Worm (Caenorhabditis elegans) whole organism, late embryonic: ENCODE data around the gene egl-36.

ENCODE experiments used
- C08G9.2 ChIP-seq: sonication (generic microtip); optimal IDR thresholded peaks from 2 replicates; lab custom pipeline; 2016; ENCODE audit warnings: mild to moderate bottlenecking, missing genetic modification characterization, moderate library complexity, missing compliant biosample characterization
- Y22D7AL.16 ChIP-seq: sonication (generic microtip); optimal IDR thresholded peaks from 2 replicates; lab custom pipeline; 2016; ENCODE audit warnings: missing genetic modification characterization, missing compliant biosample characterization
- ahr-1 ChIP-seq: sonication (generic microtip); optimal IDR thresholded peaks from 2 replicates; lab custom pipeline; 2016; ENCODE audit warnings: missing genetic modification characterization, missing compliant biosample characterization
- ceh-2 ChIP-seq: sonication (generic microtip); optimal IDR thresholded peaks from 2 replicates; lab custom pipeline; 2016; ENCODE audit warnings: missing genotype, missing genetic modification characterization, missing compliant biosample characterization
- ceh-22 ChIP-seq: sonication (generic microtip); optimal IDR thresholded peaks from 2 replicates; lab custom pipeline; 2017; ENCODE audit warnings: missing biosample characterization, missing genetic modification characterization
- ceh-24 ChIP-seq: sonication (generic microtip); optimal IDR thresholded peaks from 2 replicates; lab custom pipeline; 2016; ENCODE audit warnings: mild to moderate bottlenecking, missing genetic modification characterization, missing compliant biosample characterization
- ceh-34 ChIP-seq: sonication (generic microtip); optimal IDR thresholded peaks from 2 replicates; lab custom pipeline; 2016; ENCODE audit warnings: mild to moderate bottlenecking, missing genetic modification characterization, missing compliant biosample characterization
- ceh-45 ChIP-seq: fragments of 200-800 bp; sonication (Bioruptor generic); IDR thresholded peaks from 2 replicates; pipeline ENCODE4 v1.3.6; 2022; ENCODE audit warnings: missing genetic modification reagents, missing genetic modification characterization, missing compliant biosample characterization
- ceh-6 ChIP-seq: fragments of 200-800 bp; sonication (Bioruptor generic); optimal IDR thresholded peaks from 2 replicates; lab custom pipeline; 2018; ENCODE audit warnings: mild to moderate bottlenecking, missing genetic modification characterization, missing compliant biosample characterization
- che-1 ChIP-seq: sonication (generic microtip); optimal IDR thresholded peaks from 2 replicates; lab custom pipeline; 2016; ENCODE audit warnings: mild to moderate bottlenecking, missing genetic modification characterization, missing compliant biosample characterization
- dmd-4 ChIP-seq: sonication (generic microtip); optimal IDR thresholded peaks from 2 replicates; lab custom pipeline; 2016; ENCODE audit warnings: borderline replicate concordance, missing genetic modification characterization, missing compliant biosample characterization
- elt-2 ChIP-seq: sonication (generic microtip); optimal IDR thresholded peaks from 2 replicates; lab custom pipeline; 2016; ENCODE audit warnings: missing genetic modification reagents, missing genetic modification characterization, missing compliant biosample characterization
- fkh-6 ChIP-seq: sonication (generic microtip); optimal IDR thresholded peaks from 2 replicates; lab custom pipeline; 2016; ENCODE audit warnings: missing genetic modification characterization, missing compliant biosample characterization
- hlh-13 ChIP-seq: fragments of 200-800 bp; sonication (Bioruptor generic); optimal IDR thresholded peaks from 2 replicates; lab custom pipeline; 2018; ENCODE audit warnings: mild to moderate bottlenecking, missing genetic modification characterization, missing compliant biosample characterization
- hlh-15 ChIP-seq: sonication (generic microtip); optimal IDR thresholded peaks from 2 replicates; lab custom pipeline; 2016; ENCODE audit warnings: missing genetic modification characterization, missing compliant biosample characterization
- hlh-6 ChIP-seq: sonication (generic microtip); optimal IDR thresholded peaks from 2 replicates; lab custom pipeline; 2016; ENCODE audit warnings: missing genotype, missing genetic modification characterization, missing compliant biosample characterization
- lim-6 ChIP-seq: sonication (generic microtip); optimal IDR thresholded peaks from 2 replicates; lab custom pipeline; 2016; ENCODE audit warnings: missing genetic modification characterization, missing compliant biosample characterization
- lin-11 ChIP-seq: fragments of 200-800 bp; sonication (Bioruptor generic); optimal IDR thresholded peaks from 2 replicates; lab custom pipeline; 2018; ENCODE audit warnings: mild to moderate bottlenecking, missing genetic modification characterization, missing compliant biosample characterization
- nfya-1 ChIP-seq: sonication (generic microtip); optimal IDR thresholded peaks from 2 replicates; lab custom pipeline; 2017; ENCODE audit warnings: missing genetic modification characterization, mild to moderate bottlenecking, missing compliant biosample characterization, antibody characterized with exemption, moderate library complexity
- nhr-11 ChIP-seq: fragments of 150-350 bp; optimal IDR thresholded peaks from 2 replicates; lab custom pipeline; 2014; ENCODE audit warnings: missing biosample characterization, missing genetic modification characterization
- nhr-232 ChIP-seq: sonication (generic microtip); optimal IDR thresholded peaks from 2 replicates; lab custom pipeline; 2016; ENCODE audit warnings: missing genetic modification characterization, missing compliant biosample characterization
- npax-4 ChIP-seq: sonication (generic microtip); optimal IDR thresholded peaks from 2 replicates; lab custom pipeline; 2016; ENCODE audit warnings: missing genetic modification characterization, missing compliant biosample characterization
- pat-9 ChIP-seq: fragments of 200-800 bp; sonication (Bioruptor generic); optimal IDR thresholded peaks from 2 replicates; lab custom pipeline; 2018; ENCODE audit warnings: mild to moderate bottlenecking, missing genetic modification characterization, moderate library complexity, missing compliant biosample characterization
- pha-2 ChIP-seq: sonication (generic microtip); optimal IDR thresholded peaks from 2 replicates; lab custom pipeline; 2017; ENCODE audit warnings: mild to moderate bottlenecking, missing genetic modification characterization, missing compliant biosample characterization
- pha-4 ChIP-seq: fragments of 150-350 bp; optimal IDR thresholded peaks from 2 replicates; lab custom pipeline; 2018; ENCODE audit warnings: missing biosample characterization, missing genetic modification reagents, missing genetic modification characterization
- pqm-1 ChIP-seq: sonication (generic microtip); optimal IDR thresholded peaks from 2 replicates; lab custom pipeline; 2016; ENCODE audit warnings: missing genetic modification characterization, missing compliant biosample characterization
- pros-1 ChIP-seq: fragments of 150-350 bp; optimal IDR thresholded peaks from 2 replicates; lab custom pipeline; 2014; ENCODE audit warnings: missing biosample characterization, missing genetic modification reagents, missing genetic modification characterization
- sdc-2 ChIP-seq: sonication (generic microtip); optimal IDR thresholded peaks from 2 replicates; lab custom pipeline; 2016; ENCODE audit warnings: missing genotype, missing genetic modification characterization, missing compliant biosample characterization
- tbx-2 ChIP-seq: sonication (generic microtip); optimal IDR thresholded peaks from 2 replicates; lab custom pipeline; 2016; ENCODE audit warnings: missing genetic modification characterization, missing compliant biosample characterization
- ttx-3 ChIP-seq: sonication (generic microtip); optimal IDR thresholded peaks from 2 replicates; lab custom pipeline; 2016; ENCODE audit warnings: missing genetic modification reagents, missing genetic modification characterization, missing compliant biosample characterization
- unc-55 ChIP-seq: sonication (generic microtip); optimal IDR thresholded peaks from 2 replicates; lab custom pipeline; 2017; ENCODE audit warnings: missing biosample characterization, missing genetic modification reagents, missing genetic modification characterization
- unc-86 ChIP-seq: sonication (generic microtip); optimal IDR thresholded peaks from 2 replicates; lab custom pipeline; 2016; ENCODE audit warnings: missing genetic modification characterization, missing compliant biosample characterization

The egl-36 gene

ce11 chrX:10731837-10732236 is 2.3 kb upstream of the egl-36 start:
- TF ChIP-seq pha-4 (tag; lab: Kevin White, UChicago) (no peak), unc-55 (GFP tag; lab: Kevin White, UChicago) (no peak), C08G9.2 (tag; lab: Kevin White, UChicago) (no peak), hlh-15 (tag; lab: Kevin White, UChicago) (no peak), ceh-2 (tag; lab: Kevin White, UChicago) (no peak), ceh-6 (no peak), npax-4 (tag; lab: Kevin White, UChicago) (no peak), hlh-13 (GFP tag; lab: Kevin White, UChicago) (no peak), pat-9 (tag; lab: Kevin White, UChicago) (no peak), tbx-2 (no peak), ahr-1 (tag; lab: Kevin White, UChicago) (no peak), ceh-22 (tag; lab: Kevin White, UChicago) (no peak)

ce11 chrX:10746388-10746787 is 12.3 kb downstream of the egl-36 start, which contains the start of gene R07A4.2:
Gene R07A4.2 (minus strand): TSS chrX:10746488.
- no peak for TF ChIP-seq pha-2 (tag; lab: Kevin White, UChicago)
- TF ChIP-seq lin-11 (tag; lab: Kevin White, UChicago) = no peak
- TF ChIP-seq hlh-6 (tag; lab: Kevin White, UChicago) = no peak

- TF ChIP-seq che-1 (tag; lab: Kevin White, UChicago) (no peak), pqm-1 (tag; lab: Kevin White, UChicago) (no peak), dmd-4 (tag; lab: Kevin White, UChicago) (no peak), nhr-11 (tag; lab: Kevin White, UChicago) (no peak), nfya-1 (tag; lab: Kevin White, UChicago) (no peak)
These were observed 14.0 kb downstream of the egl-36 start for ce11 chrX:10748145-10748544.

ce11 chrX:10753403-10753802 is 19.3 kb downstream of the egl-36 start, which contains the start of gene R07A4.3:
Gene R07A4.3 (plus strand): TSS chrX:10753703.
- no peak for TF ChIP-seq nhr-232 (tag; lab: Kevin White, UChicago)
- TF ChIP-seq ceh-45 (GFP tag; lab: Robert Waterston, UW) = no peak
- no peak for TF ChIP-seq pat-9 (tag; lab: Kevin White, UChicago)
- TF ChIP-seq Y22D7AL.16 (tag; lab: Kevin White, UChicago) = no peak
- TF ChIP-seq fkh-6 (tag; lab: Kevin White, UChicago) = no peak
- no peak for TF ChIP-seq ceh-34 (tag; lab: Kevin White, UChicago)
- TF ChIP-seq hlh-6 (tag; lab: Kevin White, UChicago) = no peak
- TF ChIP-seq pha-2 (tag; lab: Kevin White, UChicago) = no peak
- no peak for TF ChIP-seq ceh-24 (tag; lab: Kevin White, UChicago)
- no peak for TF ChIP-seq ceh-6
- no peak for TF ChIP-seq ttx-3 (tag; lab: Kevin White, UChicago)
- TF ChIP-seq unc-86 (tag; lab: Kevin White, UChicago) = no peak

- TF ChIP-seq tbx-2 (no peak), elt-2 (peak; percentile 95), lim-6 (no peak)
These were observed 20.4 kb downstream of the egl-36 start for ce11 chrX:10754532-10754931.

ce11 chrX:10756185-10756584 is 22.1 kb downstream of the egl-36 start:
- TF ChIP-seq pros-1 (tag; lab: Kevin White, UChicago) (no peak), sdc-2 (peak; percentile 94)
